Worm (Caenorhabditis elegans) whole organism, L4/young adult: Measurements from ENCODE around the gene sucg-1.

Experiments
- W03F9.2 ChIP-seq: fragments of 150-350 bp; optimal IDR thresholded peaks from 2 replicates; lab custom pipeline; 2014; ENCODE audit warnings: missing biosample characterization, missing genetic modification characterization
- dao-5 ChIP-seq: sonication (generic microtip); optimal IDR thresholded peaks from 2 replicates; lab custom pipeline; 2016; ENCODE audit warnings: missing genotype, missing genetic modification characterization, moderate library complexity, missing compliant biosample characterization
- him-1 ChIP-seq: sonication (generic microtip); optimal IDR thresholded peaks from 2 replicates; lab custom pipeline; 2016; ENCODE audit warnings: missing genotype, missing genetic modification reagents, missing genetic modification characterization, missing compliant biosample characterization

- TF ChIP-seq him-1 (tag; lab: Kevin White, UChicago) (no peak), W03F9.2 (tag; lab: Kevin White, UChicago) (no peak), dao-5 (no peak)
Observed at ce11 chrIV:7734619-7735018, 5.9 kb downstream of the sucg-1 start, which contains the start of gene clx-1.
